Worm (Caenorhabditis elegans) whole organism, late embryonic: ENCODE measurements around the gene str-209.

Experiments used
- K02D7.2 ChIP-seq: sonication (generic microtip); optimal IDR thresholded peaks from 2 replicates; lab custom pipeline; 2017; ENCODE audit warnings: mild to moderate bottlenecking, missing genetic modification characterization, missing compliant biosample characterization
- T23F11.4 ChIP-seq: fragments of 200-800 bp; sonication (Bioruptor generic); optimal IDR thresholded peaks from 2 replicates; lab custom pipeline; 2018; ENCODE audit warnings: mild to moderate bottlenecking, missing genetic modification characterization, missing compliant biosample characterization
- ama-1 ChIP-seq: fragments of 150-350 bp; optimal IDR thresholded peaks from 2 replicates; lab custom pipeline; 2014
- ceh-14 ChIP-seq: sonication (generic microtip); optimal IDR thresholded peaks from 2 replicates; lab custom pipeline; 2016; ENCODE audit warnings: missing genotype, missing genetic modification characterization, missing compliant biosample characterization
- ceh-18 ChIP-seq: sonication (generic microtip); optimal IDR thresholded peaks from 2 replicates; lab custom pipeline; 2016; ENCODE audit warnings: missing genetic modification characterization, missing compliant biosample characterization
- ceh-19 ChIP-seq: fragments of 200-800 bp; sonication (Bioruptor generic); optimal IDR thresholded peaks from 2 replicates; lab custom pipeline; 2018; ENCODE audit warnings: mild to moderate bottlenecking, missing genetic modification characterization, missing compliant biosample characterization
- ceh-2 ChIP-seq: sonication (generic microtip); optimal IDR thresholded peaks from 2 replicates; lab custom pipeline; 2016; ENCODE audit warnings: missing genotype, missing genetic modification characterization, missing compliant biosample characterization
- ceh-22 ChIP-seq: sonication (generic microtip); optimal IDR thresholded peaks from 2 replicates; lab custom pipeline; 2017; ENCODE audit warnings: missing biosample characterization, missing genetic modification characterization
- ceh-30 ChIP-seq: fragments of 150-350 bp; optimal IDR thresholded peaks from 2 replicates; lab custom pipeline; 2014; ENCODE audit warnings: missing biosample characterization, missing genetic modification characterization
- ceh-31 ChIP-seq: sonication (generic microtip); optimal IDR thresholded peaks from 2 replicates; lab custom pipeline; 2016; ENCODE audit warnings: missing genetic modification characterization, missing compliant biosample characterization
- ceh-34 ChIP-seq: sonication (generic microtip); optimal IDR thresholded peaks from 2 replicates; lab custom pipeline; 2016; ENCODE audit warnings: mild to moderate bottlenecking, missing genetic modification characterization, missing compliant biosample characterization
- ceh-45 ChIP-seq: fragments of 200-800 bp; sonication (Bioruptor generic); IDR thresholded peaks from 2 replicates; pipeline ENCODE4 v1.3.6; 2022; ENCODE audit warnings: missing genetic modification reagents, missing genetic modification characterization, missing compliant biosample characterization
- ceh-48 ChIP-seq: sonication (generic microtip); optimal IDR thresholded peaks from 2 replicates; lab custom pipeline; 2016; ENCODE audit warnings: missing genetic modification characterization, inconsistent platforms, missing compliant biosample characterization
- ceh-6 ChIP-seq: fragments of 200-800 bp; sonication (Bioruptor generic); optimal IDR thresholded peaks from 2 replicates; lab custom pipeline; 2018; ENCODE audit warnings: mild to moderate bottlenecking, missing genetic modification characterization, missing compliant biosample characterization
- ceh-9 ChIP-seq: sonication (generic microtip); optimal IDR thresholded peaks from 2 replicates; lab custom pipeline; 2016; ENCODE audit warnings: mild to moderate bottlenecking, missing genetic modification characterization, inconsistent platforms, missing compliant biosample characterization
- che-1 ChIP-seq: sonication (generic microtip); optimal IDR thresholded peaks from 2 replicates; lab custom pipeline; 2016; ENCODE audit warnings: mild to moderate bottlenecking, missing genetic modification characterization, missing compliant biosample characterization
- dve-1 ChIP-seq: sonication (generic microtip); optimal IDR thresholded peaks from 2 replicates; lab custom pipeline; 2017; ENCODE audit warnings: antibody characterized with exemption, mild to moderate bottlenecking, missing genetic modification characterization, missing compliant biosample characterization
- elt-4 ChIP-seq: sonication (generic microtip); optimal IDR thresholded peaks from 2 replicates; lab custom pipeline; 2016; ENCODE audit warnings: missing genetic modification characterization, missing compliant biosample characterization
- ets-4 ChIP-seq: sonication (generic microtip); optimal IDR thresholded peaks from 2 replicates; lab custom pipeline; 2016; ENCODE audit warnings: missing genetic modification characterization, missing compliant biosample characterization
- eyg-1 ChIP-seq: sonication (generic microtip); optimal IDR thresholded peaks from 2 replicates; lab custom pipeline; 2016; ENCODE audit warnings: missing genotype, missing genetic modification characterization, missing compliant biosample characterization
- fkh-10 ChIP-seq: fragments of 150-350 bp; optimal IDR thresholded peaks from 2 replicates; lab custom pipeline; 2014; ENCODE audit warnings: missing biosample characterization, missing genetic modification reagents, missing genetic modification characterization
- fkh-6 ChIP-seq: sonication (generic microtip); optimal IDR thresholded peaks from 2 replicates; lab custom pipeline; 2016; ENCODE audit warnings: missing genetic modification characterization, missing compliant biosample characterization
- hlh-13 ChIP-seq: fragments of 200-800 bp; sonication (Bioruptor generic); optimal IDR thresholded peaks from 2 replicates; lab custom pipeline; 2018; ENCODE audit warnings: mild to moderate bottlenecking, missing genetic modification characterization, missing compliant biosample characterization
- hlh-15 ChIP-seq: sonication (generic microtip); optimal IDR thresholded peaks from 2 replicates; lab custom pipeline; 2016; ENCODE audit warnings: missing genetic modification characterization, missing compliant biosample characterization
- hlh-6 ChIP-seq: sonication (generic microtip); optimal IDR thresholded peaks from 2 replicates; lab custom pipeline; 2016; ENCODE audit warnings: missing genotype, missing genetic modification characterization, missing compliant biosample characterization
- madf-2 ChIP-seq: sonication (generic microtip); optimal IDR thresholded peaks from 2 replicates; lab custom pipeline; 2017; ENCODE audit warnings: missing genetic modification characterization, missing compliant biosample characterization
- nfya-1 ChIP-seq: sonication (generic microtip); optimal IDR thresholded peaks from 2 replicates; lab custom pipeline; 2017; ENCODE audit warnings: missing genetic modification characterization, mild to moderate bottlenecking, missing compliant biosample characterization, antibody characterized with exemption, moderate library complexity
- nhr-232 ChIP-seq: sonication (generic microtip); optimal IDR thresholded peaks from 2 replicates; lab custom pipeline; 2016; ENCODE audit warnings: missing genetic modification characterization, missing compliant biosample characterization
- npax-4 ChIP-seq: sonication (generic microtip); optimal IDR thresholded peaks from 2 replicates; lab custom pipeline; 2016; ENCODE audit warnings: missing genetic modification characterization, missing compliant biosample characterization
- odd-2 ChIP-seq: sonication (generic microtip); optimal IDR thresholded peaks from 2 replicates; lab custom pipeline; 2017; ENCODE audit warnings: antibody characterized with exemption, mild to moderate bottlenecking, missing genetic modification characterization, missing compliant biosample characterization
- pat-9 ChIP-seq: fragments of 200-800 bp; sonication (Bioruptor generic); optimal IDR thresholded peaks from 2 replicates; lab custom pipeline; 2018; ENCODE audit warnings: mild to moderate bottlenecking, missing genetic modification characterization, moderate library complexity, missing compliant biosample characterization
- pha-4 ChIP-seq: fragments of 150-350 bp; optimal IDR thresholded peaks from 2 replicates; lab custom pipeline; 2018; ENCODE audit warnings: missing biosample characterization, missing genetic modification reagents, missing genetic modification characterization
- syd-9 ChIP-seq: sonication (generic microtip); optimal IDR thresholded peaks from 2 replicates; lab custom pipeline; 2016; ENCODE audit warnings: mild to moderate bottlenecking, missing genetic modification characterization, moderate library complexity, missing compliant biosample characterization
- tbx-7 ChIP-seq: sonication (generic microtip); optimal IDR thresholded peaks from 2 replicates; lab custom pipeline; 2016; ENCODE audit warnings: missing genotype, missing genetic modification characterization, missing compliant biosample characterization
- ttx-3 ChIP-seq: sonication (generic microtip); optimal IDR thresholded peaks from 2 replicates; lab custom pipeline; 2016; ENCODE audit warnings: missing genetic modification reagents, missing genetic modification characterization, missing compliant biosample characterization
- unc-42 ChIP-seq: sonication (generic microtip); optimal IDR thresholded peaks from 2 replicates; lab custom pipeline; 2016; ENCODE audit warnings: missing genotype, missing genetic modification characterization, missing compliant biosample characterization
- unc-86 ChIP-seq: sonication (generic microtip); optimal IDR thresholded peaks from 2 replicates; lab custom pipeline; 2016; ENCODE audit warnings: missing genetic modification characterization, missing compliant biosample characterization

The str-209 gene

DNA sequence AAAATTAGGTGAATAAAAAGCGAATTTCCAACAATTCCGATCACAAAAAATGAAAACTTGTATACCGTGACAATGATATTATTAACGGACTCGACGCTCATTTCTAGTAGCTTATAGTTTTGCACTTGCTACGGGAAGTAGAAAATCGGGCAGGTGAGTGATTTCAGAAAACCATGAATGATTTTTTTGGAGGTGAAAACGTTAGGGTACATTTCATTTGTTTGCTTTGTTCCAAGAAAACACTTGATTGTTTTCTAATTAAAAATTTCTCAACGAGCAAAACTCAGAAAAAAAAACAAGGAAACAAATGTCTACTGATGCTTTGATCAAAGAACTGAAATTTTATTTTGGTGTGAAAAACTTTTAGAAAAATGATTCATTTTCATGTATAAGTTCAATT lies 32.1 kb downstream of the str-209 start, which contains the start of gene srsx-12:
TSS of gene srsx-12 (minus strand) at position 101 of the 400 bp plus-strand sequence.
- TF ChIP-seq npax-4, result no peak
- TF ChIP-seq elt-4 (tag; lab: Kevin White, UChicago), result no peak
- TF ChIP-seq ceh-18 (tag; lab: Kevin White, UChicago), result no peak
- TF ChIP-seq hlh-13 (GFP tag; lab: Kevin White, UChicago), result no peak

DNA sequence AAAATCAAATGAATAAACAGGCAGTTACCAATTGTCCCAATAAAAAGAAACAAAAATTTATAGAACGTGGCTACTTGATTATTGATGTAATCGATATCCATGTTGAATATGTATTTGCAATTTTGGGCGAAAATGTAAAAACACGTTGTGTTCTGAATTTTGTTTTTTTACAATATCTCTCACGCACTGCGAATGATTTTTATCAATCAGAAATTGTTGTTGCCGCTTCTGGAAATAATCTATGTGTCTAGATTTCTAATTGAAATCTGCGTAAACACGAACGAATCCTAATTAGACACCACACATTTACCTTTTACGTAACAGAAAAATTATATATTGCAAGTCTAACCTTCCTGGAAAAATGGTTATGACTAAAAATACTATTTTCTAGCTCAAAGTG lies 34.4 kb downstream of the str-209 start, which contains the start of gene srsx-13:
TSS of gene srsx-13 (minus strand) at position 101 of the 400 bp plus-strand sequence.
- TF ChIP-seq madf-2 (tag; lab: Kevin White, UChicago) (no peak), ceh-9 (tag; lab: Kevin White, UChicago) (no peak), ceh-22 (tag; lab: Kevin White, UChicago) (no peak), ama-1 (no peak), nfya-1 (no peak), ceh-19 (no peak), K02D7.2 (tag; lab: Kevin White, UChicago) (no peak), T23F11.4 (GFP tag; lab: Kevin White, UChicago) (no peak), ceh-34 (tag; lab: Kevin White, UChicago) (no peak), ceh-30 (no peak), dve-1 (tag; lab: Kevin White, UChicago) (no peak), pat-9 (tag; lab: Kevin White, UChicago) (no peak), ceh-48 (tag; lab: Kevin White, UChicago) (no peak), elt-4 (tag; lab: Kevin White, UChicago) (no peak), unc-42 (no peak), eyg-1 (tag; lab: Kevin White, UChicago) (no peak)
- TF ChIP-seq, all 69 proteins: peak for 0

DNA sequence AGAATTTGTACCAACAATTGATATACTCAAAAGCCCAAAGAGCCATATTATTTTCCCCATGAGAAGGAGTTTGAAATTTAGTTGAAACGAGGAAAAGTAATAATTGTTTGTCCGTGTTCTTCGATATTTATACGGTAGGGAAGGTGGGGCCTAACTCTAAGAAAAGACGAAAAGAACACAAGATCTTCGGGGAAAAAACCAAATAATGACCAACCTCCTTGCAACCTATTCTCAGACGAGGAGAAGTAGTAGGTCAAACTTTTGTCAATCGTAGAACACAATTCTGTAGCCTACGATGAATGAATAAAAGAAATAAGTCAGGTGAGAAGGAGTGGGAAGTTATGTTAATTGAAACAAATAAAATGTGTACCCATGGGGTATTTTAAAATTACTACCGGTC lies 38.4 kb downstream of the str-209 start, which contains the start of gene ncx-8:
TSS of gene ncx-8 (minus strand) at position 101 of the 400 bp plus-strand sequence.
- TF ChIP-seq pha-4 (tag; lab: Kevin White, UChicago) (no peak), nhr-232 (tag; lab: Kevin White, UChicago) (no peak), ceh-30 (no peak), che-1 (tag; lab: Kevin White, UChicago) (no peak), eyg-1 (tag; lab: Kevin White, UChicago) (no peak), pat-9 (tag; lab: Kevin White, UChicago) (no peak), ttx-3 (tag; lab: Kevin White, UChicago) (no peak), fkh-6 (tag; lab: Kevin White, UChicago) (no peak), tbx-7 (tag; lab: Kevin White, UChicago) (no peak), ets-4 (tag; lab: Kevin White, UChicago) (no peak), ceh-2 (no peak), hlh-6 (no peak), hlh-15 (tag; lab: Kevin White, UChicago) (no peak), syd-9 (tag; lab: Kevin White, UChicago) (no peak)
- TF ChIP-seq, all 69 proteins: peak for 0

DNA sequence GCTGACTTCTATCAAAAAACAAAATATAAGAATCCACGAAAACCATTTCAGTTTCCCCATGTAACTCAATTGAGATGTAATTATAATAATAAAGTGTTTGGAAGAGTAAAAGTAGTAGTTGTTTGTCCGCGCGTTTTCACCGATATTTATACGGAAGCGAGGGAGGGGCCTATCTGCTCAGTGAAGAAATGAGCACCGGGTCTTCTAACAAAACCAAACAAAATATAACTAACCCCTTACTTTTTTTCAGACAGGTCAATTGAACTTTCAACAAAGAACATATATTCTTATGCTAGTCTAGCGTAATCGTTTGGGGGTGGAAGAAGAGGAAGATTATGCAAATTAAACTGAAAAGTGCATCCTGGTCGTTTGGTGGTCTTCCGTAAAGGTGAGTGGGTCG lies 46.4 kb downstream of the str-209 start, which contains the start of gene ncx-9:
TSS of gene ncx-9 (minus strand) at position 101 of the 400 bp plus-strand sequence.
- TF ChIP-seq ceh-6 (GFP tag; lab: Kevin White, UChicago) (no peak), pha-4 (tag; lab: Kevin White, UChicago) (no peak), odd-2 (tag; lab: Kevin White, UChicago) (no peak), ceh-30 (no peak), eyg-1 (tag; lab: Kevin White, UChicago) (no peak), ceh-19 (no peak), elt-4 (tag; lab: Kevin White, UChicago) (no peak), fkh-10 (no peak), ceh-45 (GFP tag; lab: Robert Waterston, UW) (no peak), ceh-14 (tag; lab: Kevin White, UChicago) (no peak), ceh-31 (tag; lab: Kevin White, UChicago) (no peak), unc-86 (tag; lab: Kevin White, UChicago) (no peak), che-1 (tag; lab: Kevin White, UChicago) (no peak)
